Fruit fly (Drosophila melanogaster): ENCODE data around the gene CAH8.

The CAH8 gene

DNA sequence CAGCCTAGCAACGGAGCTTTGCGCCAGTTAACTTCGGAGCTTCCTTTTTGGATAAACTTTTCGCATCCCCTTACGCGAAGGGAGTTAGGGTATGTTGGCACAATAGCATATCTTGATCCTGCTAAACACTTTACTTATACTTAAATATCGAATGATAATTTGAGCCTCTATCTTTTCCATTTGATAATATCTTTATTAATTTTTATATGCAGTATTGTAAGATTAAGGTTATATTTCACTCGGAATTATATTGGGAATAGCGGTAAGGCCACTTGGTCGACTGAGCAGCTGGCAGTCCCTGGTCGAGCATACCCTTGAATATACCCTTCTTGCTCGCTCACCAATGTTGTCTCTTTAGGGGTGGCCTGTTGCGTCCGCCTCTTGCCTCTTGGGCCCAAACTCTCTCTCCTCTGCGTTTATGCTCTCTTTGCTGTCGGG is 20.7 kb downstream of the CAH8 start (continued):
- TF ChIP-seq cad (GFP tag; optimal IDR thresholded peaks at IDR 0.05) = no peak
- peak; percentile 63 for TF ChIP-seq sug (tag; optimal IDR thresholded peaks at IDR 0.05)
- 0 out of 3 replicates have a peak, but pooled peaks have one; percentile 4 for TF ChIP-seq CG6791 (GFP tag; IDR thresholded peaks at IDR 0.05; ENCODE audit: partially characterized antibody)
- TF ChIP-seq Hmr (GFP tag; optimal IDR thresholded peaks at IDR 0.05) = peak; percentile 85
- TF ChIP-seq CG43689 (GFP tag; IDR thresholded peaks at IDR 0.05) = peak; percentile 28; the same call in 1 of the 2 replicates
- no peak for TF ChIP-seq dati (GFP tag; IDR thresholded peaks at IDR 0.05)
- no peak for TF ChIP-seq CG8281 (tag; optimal IDR thresholded peaks at IDR 0.05)
- no peak for TF ChIP-seq Dp (GFP tag; optimal IDR thresholded peaks at IDR 0.05)
- TF ChIP-seq slou (GFP tag; optimal IDR thresholded peaks at IDR 0.05) = peak; percentile 45
- TF ChIP-seq Dad (GFP tag; optimal IDR thresholded peaks at IDR 0.05) = no peak
- TF ChIP-seq Sin3A (optimal IDR thresholded peaks at IDR 0.05) = no peak
- TF ChIP-seq CG17912 (GFP tag; optimal IDR thresholded peaks at IDR 0.05) = no peak
- TF ChIP-seq CG8765 (GFP tag; IDR thresholded peaks at IDR 0.05) = peak; percentile 6; the same call in 1 of the 2 replicates
- TF ChIP-seq NC2α (GFP tag; optimal IDR thresholded peaks at IDR 0.05) = no peak
- no peak for TF ChIP-seq CG12219 (GFP tag; optimal IDR thresholded peaks at IDR 0.05)
- no peak for TF ChIP-seq sd (tag; optimal IDR thresholded peaks at IDR 0.05)
- TF ChIP-seq CG4820 (GFP tag; optimal IDR thresholded peaks at IDR 0.05) = no peak
- TF ChIP-seq CG11398 (GFP tag; optimal IDR thresholded peaks at IDR 0.05) = no peak
- peak; percentile 66 for TF ChIP-seq CG15269 (tag; optimal IDR thresholded peaks at IDR 0.05)
- TF ChIP-seq CG1832 (GFP tag; optimal IDR thresholded peaks at IDR 0.05) = no peak
- TF ChIP-seq Asciz (GFP tag; optimal IDR thresholded peaks at IDR 0.05) = peak; percentile 30
- no peak for TF ChIP-seq Sry-β (GFP tag; optimal IDR thresholded peaks at IDR 0.05)
- TF ChIP-seq CG18619 (GFP tag; optimal IDR thresholded peaks at IDR 0.05) = peak; percentile 69
- no peak for TF ChIP-seq ro (GFP tag; IDR thresholded peaks at IDR 0.05)
- TF ChIP-seq kah (GFP tag; optimal IDR thresholded peaks at IDR 0.05) = no peak
- no peak for TF ChIP-seq nerfin-1 (tag; optimal IDR thresholded peaks at IDR 0.05)
- TF ChIP-seq Hey (tag; optimal IDR thresholded peaks at IDR 0.05) = no peak
- no peak for TF ChIP-seq wek (GFP tag; optimal IDR thresholded peaks at IDR 0.05)
- no peak for TF ChIP-seq Scr (GFP tag; IDR thresholded peaks at IDR 0.05; ENCODE audit: partially characterized antibody)
- peak; percentile 78 for TF ChIP-seq CG14441 (GFP tag; IDR thresholded peaks at IDR 0.05)
- peak; percentile 75 for TF ChIP-seq D19A (tag; optimal IDR thresholded peaks at IDR 0.05)
- peak; percentile 23 for TF ChIP-seq schlank (tag; optimal IDR thresholded peaks at IDR 0.05)
- TF ChIP-seq ERR (GFP tag; optimal IDR thresholded peaks at IDR 0.05) = no peak
- TF ChIP-seq exex (tag; optimal IDR thresholded peaks at IDR 0.05) = no peak
- peak in 1 of 2 experiments; percentile 73 for TF ChIP-seq Pdp1 (GFP tag; optimal IDR thresholded peaks at IDR 0.05)
- peak; percentile 74 for TF ChIP-seq Fer1 (GFP tag; optimal IDR thresholded peaks at IDR 0.05)
- no peak for TF ChIP-seq CG31365 (tag; optimal IDR thresholded peaks at IDR 0.05)
- no peak for TF ChIP-seq CG2199 (GFP tag; IDR thresholded peaks at IDR 0.05)
- TF ChIP-seq Atf6 (GFP tag; IDR thresholded peaks at IDR 0.05) = peak; percentile 91
- TF ChIP-seq CG14667 (GFP tag; IDR thresholded peaks at IDR 0.05) = peak; percentile 42; the same call in 1 of the 2 replicates
- TF ChIP-seq CG2889 (GFP tag; IDR thresholded peaks at IDR 0.05) = peak; percentile 74
- peak in 1 of 3 experiments; percentile 23 for TF ChIP-seq lola (GFP tag; optimal IDR thresholded peaks at IDR 0.05)
- peak; percentile 75; the same call in 2 of the 3 replicates for TF ChIP-seq CG11456 (GFP tag; IDR thresholded peaks at IDR 0.05)
- TF ChIP-seq CG11093 (GFP tag; IDR thresholded peaks at IDR 0.05) = peak; percentile 55; the same call in 1 of the 3 replicates
- no peak for TF ChIP-seq CkIIα-i1 (GFP tag; IDR thresholded peaks at IDR 0.05)
- no peak for TF ChIP-seq gcm (GFP tag; optimal IDR thresholded peaks at IDR 0.05)
- peak; percentile 29; the same call in 1 of the 3 replicates for TF ChIP-seq H15 (GFP tag; IDR thresholded peaks at IDR 0.05)
- TF ChIP-seq sim (GFP tag; IDR thresholded peaks at IDR 0.05) = no peak
- TF ChIP-seq ssp (GFP tag; IDR thresholded peaks at IDR 0.05) = no peak
- TF ChIP-seq CG1529 (GFP tag; optimal IDR thresholded peaks at IDR 0.05) = no peak
- no peak for TF ChIP-seq Doc3 (GFP tag; IDR thresholded peaks at IDR 0.05; ENCODE audit: partially characterized antibody)

Data from whole organism, embryonic.